Fruit fly (Drosophila melanogaster) whole organism, prepupa: ENCODE measurements around the gene CG8119.
A peak's percentile ranks its signal among the peaks of the same experiment; 100 is the strongest.

Experiments used
- Blimp-1 ChIP-seq: fragments of 200-800 bp; sonication (Bioruptor generic); optimal IDR thresholded peaks from 3 replicates; lab custom pipeline; 2017; ENCODE audit warnings: missing biosample characterization, missing genetic modification characterization, mild to moderate bottlenecking, moderate library complexity, missing genetic modification reagents
- CG10669 ChIP-seq: fragments of 200-800 bp; sonication (Bioruptor generic); optimal IDR thresholded peaks from 3 replicates; lab custom pipeline; 2018; ENCODE audit warnings: missing biosample characterization, mild to moderate bottlenecking, missing genetic modification characterization, moderate library complexity
- CG11294 ChIP-seq: fragments of 200-800 bp; sonication (Bioruptor generic); IDR thresholded peaks from 2 replicates; pipeline ENCODE4 v1.3.6; 2022; ENCODE audit warnings: missing biosample characterization, missing genetic modification characterization
- CG11762 ChIP-seq: fragments of 200-800 bp; sonication (Bioruptor generic); optimal IDR thresholded peaks from 3 replicates; lab custom pipeline; 2016; ENCODE audit warnings: missing biosample characterization, missing genetic modification characterization; ENCODE audit not compliant: insufficient read depth
- CG15336 ChIP-seq: fragments of 200-800 bp; sonication (Bioruptor generic); IDR thresholded peaks from 2 replicates; pipeline ENCODE4 v1.3.6; 2022; ENCODE audit warnings: missing biosample characterization, missing genetic modification characterization
- CG1621 ChIP-seq: fragments of 200-800 bp; sonication (Bioruptor generic); optimal IDR thresholded peaks from 3 replicates; lab custom pipeline; 2018; ENCODE audit warnings: missing biosample characterization, mild to moderate bottlenecking, missing genetic modification characterization
- CG16779 ChIP-seq: fragments of 200-800 bp; sonication (Bioruptor generic); optimal IDR thresholded peaks from 3 replicates; lab custom pipeline; 2017; ENCODE audit warnings: missing biosample characterization, mild to moderate bottlenecking, missing genetic modification characterization
- CG3032 ChIP-seq: fragments of 200-800 bp; optimal IDR thresholded peaks from 2 replicates; lab custom pipeline; 2019; ENCODE audit warnings: missing biosample characterization, mild to moderate bottlenecking, missing genetic modification characterization, moderate library complexity
- CG31627 ChIP-seq: fragments of 200-800 bp; sonication (Bioruptor generic); optimal IDR thresholded peaks from 3 replicates; lab custom pipeline; 2016; ENCODE audit warnings: missing biosample characterization, missing genetic modification characterization
- CG32006 ChIP-seq: fragments of 200-800 bp; sonication (Bioruptor generic); optimal IDR thresholded peaks from 3 replicates; lab custom pipeline; 2017; ENCODE audit warnings: missing biosample characterization, mild to moderate bottlenecking, missing genetic modification characterization
- CG4318 ChIP-seq: fragments of 200-800 bp; sonication (Bioruptor generic); optimal IDR thresholded peaks from 3 replicates; lab custom pipeline; 2017; ENCODE audit warnings: missing biosample characterization, mild to moderate bottlenecking, missing genetic modification characterization
- CG6163 ChIP-seq: fragments of 200-800 bp; sonication (Bioruptor generic); IDR thresholded peaks from 3 replicates; pipeline ENCODE4 v1.3.6; 2022; ENCODE audit warnings: missing biosample characterization, missing genetic modification characterization
- CG6276 ChIP-seq: fragments of 200-800 bp; sonication (Bioruptor generic); optimal IDR thresholded peaks from 2 replicates; lab custom pipeline; 2017; ENCODE audit warnings: missing biosample characterization, mild to moderate bottlenecking, missing genetic modification characterization
- CG6808 ChIP-seq: fragments of 200-800 bp; sonication (Bioruptor generic); optimal IDR thresholded peaks from 3 replicates; lab custom pipeline; 2017; ENCODE audit warnings: missing biosample characterization, missing genetic modification characterization, mild to moderate bottlenecking, moderate library complexity, missing genetic modification reagents
- CG8119 ChIP-seq: fragments of 200-800 bp; sonication (Bioruptor generic); IDR thresholded peaks from 3 replicates; pipeline ENCODE4 v1.3.6; 2022; ENCODE audit warnings: missing biosample characterization, missing genetic modification characterization
- CG9139 ChIP-seq: fragments of 200-800 bp; sonication (Bioruptor generic); optimal IDR thresholded peaks from 3 replicates; lab custom pipeline; 2017; ENCODE audit warnings: missing biosample characterization, mild to moderate bottlenecking, missing genetic modification characterization
- Eip78C ChIP-seq: fragments of 200-800 bp; sonication (Bioruptor generic); peaks from one replicate; lab custom pipeline; 2016; ENCODE audit warnings: missing biosample characterization, missing genetic modification characterization
- Ets21C ChIP-seq: fragments of 200-800 bp; sonication (Bioruptor generic); optimal IDR thresholded peaks from 3 replicates; lab custom pipeline; 2016; ENCODE audit warnings: missing biosample characterization, missing genetic modification characterization
- Ets96B ChIP-seq: fragments of 200-800 bp; optimal IDR thresholded peaks from 2 replicates; lab custom pipeline; 2019; ENCODE audit warnings: missing biosample characterization, mild to moderate bottlenecking, missing genetic modification characterization, moderate library complexity
- Hr38 ChIP-seq: sonication (Bioruptor generic); optimal IDR thresholded peaks from 2 replicates; lab custom pipeline; 2016; ENCODE audit warnings: missing biosample characterization, missing genetic modification characterization
- Lpt ChIP-seq: fragments of 200-800 bp; sonication (Bioruptor generic); optimal IDR thresholded peaks from 3 replicates; lab custom pipeline; 2016; ENCODE audit warnings: missing biosample characterization, missing genetic modification characterization
- Sox102F ChIP-seq: fragments of 200-800 bp; sonication (Bioruptor generic); optimal IDR thresholded peaks from 2 replicates; lab custom pipeline; 2016; ENCODE audit warnings: missing biosample characterization, mild to moderate bottlenecking, missing genetic modification characterization
- Sox15 ChIP-seq: fragments of 200-800 bp; sonication (Bioruptor generic); optimal IDR thresholded peaks from 3 replicates; lab custom pipeline; 2016; ENCODE audit warnings: missing biosample characterization, missing genetic modification characterization
- achi ChIP-seq: fragments of 200-800 bp; sonication (Bioruptor generic); optimal IDR thresholded peaks from 3 replicates; lab custom pipeline; 2016; ENCODE audit warnings: missing biosample characterization, missing genetic modification characterization
- acj6 ChIP-seq: fragments of 200-800 bp; sonication (Bioruptor generic); optimal IDR thresholded peaks from 3 replicates; lab custom pipeline; 2016; ENCODE audit warnings: missing biosample characterization, missing genetic modification characterization
- dsx ChIP-seq: fragments of 200-800 bp; optimal IDR thresholded peaks from 3 replicates; lab custom pipeline; 2019; ENCODE audit warnings: missing biosample characterization, mild to moderate bottlenecking, missing genetic modification characterization, moderate library complexity; ENCODE audit not compliant: poor library complexity, severe bottlenecking
- eg ChIP-seq: fragments of 200-800 bp; sonication (Bioruptor generic); IDR thresholded peaks from 3 replicates; pipeline ENCODE4 v1.3.6; 2022; ENCODE audit warnings: missing biosample characterization, missing genetic modification characterization
- fd85E ChIP-seq: fragments of 200-800 bp; sonication (Bioruptor generic); optimal IDR thresholded peaks from 3 replicates; lab custom pipeline; 2016; ENCODE audit warnings: missing biosample characterization, missing genetic modification characterization
- fkh ChIP-seq: fragments of 200-800 bp; sonication (Bioruptor generic); optimal IDR thresholded peaks from 3 replicates; lab custom pipeline; 2017; ENCODE audit warnings: missing biosample characterization, mild to moderate bottlenecking, missing genetic modification characterization, moderate library complexity
- lz ChIP-seq: fragments of 200-800 bp; sonication (Bioruptor generic); optimal IDR thresholded peaks from 3 replicates; lab custom pipeline; 2016; ENCODE audit warnings: missing biosample characterization, missing genetic modification characterization
- pdm3 ChIP-seq: fragments of 200-800 bp; sonication (Bioruptor generic); optimal IDR thresholded peaks from 3 replicates; lab custom pipeline; 2016; ENCODE audit warnings: missing biosample characterization, missing genetic modification characterization
- salr ChIP-seq, 2 experiments: fragments of 200-800 bp; sonication (Bioruptor generic); optimal IDR thresholded peaks; 3 replicates each; lab custom pipeline; 2016 to 2018; ENCODE audit warnings: missing biosample characterization in 2 of 2, missing genetic modification characterization in 2 of 2, mild to moderate bottlenecking in 1 of 2
- spab ChIP-seq: fragments of 200-800 bp; sonication (Bioruptor generic); optimal IDR thresholded peaks from 2 replicates; lab custom pipeline; 2017; ENCODE audit warnings: missing biosample characterization, mild to moderate bottlenecking, missing genetic modification characterization, missing genetic modification reagents
- ss ChIP-seq, 2 experiments: fragments of 200-800 bp; sonication (Bioruptor generic); optimal IDR thresholded peaks; 2 replicates in 1 of 2; 3 replicates in 1 of 2; lab custom pipeline; 2017 to 2018; ENCODE audit warnings: mild to moderate bottlenecking in 2 of 2, missing biosample characterization in 2 of 2, missing genetic modification characterization in 2 of 2, moderate library complexity in 1 of 2
- topi ChIP-seq: fragments of 200-800 bp; sonication (Bioruptor generic); optimal IDR thresholded peaks from 3 replicates; lab custom pipeline; 2016; ENCODE audit warnings: missing biosample characterization, missing genetic modification characterization
- vri ChIP-seq: fragments of 200-800 bp; sonication (Bioruptor generic); optimal IDR thresholded peaks from 3 replicates; lab custom pipeline; 2016; ENCODE audit warnings: missing biosample characterization, mild to moderate bottlenecking, missing genetic modification characterization

CG8119 gene

dm6 chrX:15618953-15619630, 43.3 kb upstream of the CG8119 start (continued):
- TF ChIP-seq CG6276 (GFP tag; lab: Kevin White, UChicago) (no peak), vri (GFP tag; lab: Kevin White, UChicago) (no peak), Blimp-1 (GFP tag; lab: Kevin White, UChicago) (no peak), Ets21C (GFP tag; lab: Kevin White, UChicago) (no peak), CG31627 (peak; percentile 12), CG10669 (no peak), CG11762 (no peak), Ets96B (tag; lab: Kevin White, UChicago) (no peak), fd85E (no peak), acj6 (GFP tag; lab: Kevin White, UChicago) (no peak), CG32006 (GFP tag; lab: Kevin White, UChicago) (peak; percentile 57), Sox102F (GFP tag; lab: Kevin White, UChicago) (no peak), achi (peak; percentile 29), CG11294 (0 out of 2 replicates have a peak, but pooled peaks have one; percentile 18), Sox15 (GFP tag; lab: Kevin White, UChicago) (peak; percentile 11), salr (GFP tag; optimal IDR thresholded peaks at IDR 0.05; lab: Kevin White, UChicago) (no peak)

dm6 chrX:15619631-15619960, 42.8 kb upstream of the CG8119 start:
- TF ChIP-seq topi (GFP tag; lab: Kevin White, UChicago) (no peak), fkh (GFP tag; lab: Kevin White, UChicago) (peak; percentile 88)
- TF ChIP-seq, all 60 proteins: peak for 1

dm6 chrX:15620439-15621227, 41.8 kb upstream of the CG8119 start:
- TF ChIP-seq CG16779 (tag; lab: Kevin White, UChicago) (peak; percentile 13), Blimp-1 (GFP tag; lab: Kevin White, UChicago) (no peak), Ets96B (tag; lab: Kevin White, UChicago) (peak; percentile 24), CG6163 (GFP tag; lab: Robert Waterston, UW) (peak; percentile 59; the same call in 2 of the 3 replicates), Hr38 (GFP tag; lab: Kevin White, UChicago) (no peak), CG9139 (GFP tag; lab: Kevin White, UChicago) (peak; percentile 35), CG32006 (GFP tag; lab: Kevin White, UChicago) (peak; percentile 28), dsx (GFP tag; lab: Kevin White, UChicago) (peak; percentile 26), lz (GFP tag; lab: Kevin White, UChicago) (no peak), ss (GFP tag; optimal IDR thresholded peaks at IDR 0.05; lab: Kevin White, UChicago) (peak; percentile 75 to 92), eg (GFP tag; lab: Robert Waterston, UW) (peak; percentile 74), Lpt (peak; percentile 25), salr (GFP tag; optimal IDR thresholded peaks at IDR 0.05; lab: Kevin White, UChicago) (peak in 1 of 2 experiments; percentile 12), pdm3 (GFP tag; lab: Kevin White, UChicago) (no peak), spab (GFP tag; lab: Kevin White, UChicago) (peak; percentile 4), Eip78C (GFP tag; lab: Kevin White, UChicago) (peak; percentile 9), achi (no peak), CG3032 (tag; lab: Kevin White, UChicago) (no peak), CG4318 (GFP tag; lab: Kevin White, UChicago) (no peak), CG1621 (tag; lab: Kevin White, UChicago) (peak; percentile 19), CG6276 (GFP tag; lab: Kevin White, UChicago) (peak; percentile 71), CG8119 (peak; percentile 55; the same call in 2 of the 3 replicates), CG6808 (peak; percentile 59), CG15336 (peak; percentile 47)
